Worm (Caenorhabditis elegans) whole organism, L4 larva: Measurements from ENCODE around the gene btbd-10.
A peak's percentile ranks its signal among the peaks of the same experiment; 100 is the strongest.

ENCODE experiments used
- F10B5.3 ChIP-seq: sonication (generic microtip); optimal IDR thresholded peaks from 2 replicates; lab custom pipeline; 2016; ENCODE audit warnings: mild to moderate bottlenecking, missing genetic modification characterization, missing compliant biosample characterization
- F37D6.2 ChIP-seq: sonication (generic microtip); optimal IDR thresholded peaks from 2 replicates; lab custom pipeline; 2016; ENCODE audit warnings: mild to moderate bottlenecking, missing genetic modification characterization, missing compliant biosample characterization
- R02D3.7 ChIP-seq: fragments of 150-350 bp; sonication (generic microtip); optimal IDR thresholded peaks from 3 replicates; lab custom pipeline; 2014; ENCODE audit warnings: missing biosample characterization, missing genetic modification characterization
- T20F7.1 ChIP-seq: fragments of 200-800 bp; sonication (Bioruptor generic); optimal IDR thresholded peaks from 2 replicates; lab custom pipeline; 2018; ENCODE audit warnings: mild to moderate bottlenecking, missing genetic modification characterization, missing compliant biosample characterization
- ZK546.5 ChIP-seq, 2 experiments: sonication (generic microtip); optimal IDR thresholded peaks; 2 replicates each; lab custom pipeline; 2017; ENCODE audit warnings: missing biosample characterization in 2 of 2, missing genetic modification characterization in 2 of 2
- aha-1 ChIP-seq: fragments of 150-350 bp; peaks from one replicate; lab custom pipeline; 2014; ENCODE audit warnings: missing biosample characterization, missing genetic modification characterization
- arid-1 ChIP-seq: fragments of 200-800 bp; sonication (Bioruptor generic); conservative IDR thresholded peaks from 2 replicates; pipeline ENCODE4 v1.3.6; 2022; ENCODE audit warnings: missing genetic modification reagents, missing genetic modification characterization, missing compliant biosample characterization
- ceh-20 ChIP-seq: fragments of 200-800 bp; sonication (Bioruptor generic); IDR thresholded peaks from 2 replicates; pipeline ENCODE4 v1.3.6; 2022; ENCODE audit warnings: missing genetic modification reagents, missing genetic modification characterization, missing compliant biosample characterization
- ceh-28 ChIP-seq: fragments of 150-350 bp; optimal IDR thresholded peaks from 2 replicates; lab custom pipeline; 2014; ENCODE audit warnings: missing biosample characterization, missing genetic modification reagents, missing genetic modification characterization
- ceh-32 ChIP-seq: sonication (generic microtip); optimal IDR thresholded peaks from 2 replicates; lab custom pipeline; 2016; ENCODE audit warnings: mild to moderate bottlenecking, missing genetic modification characterization, missing compliant biosample characterization; ENCODE audit not compliant: poor library complexity
- ceh-62 ChIP-seq: sonication (generic microtip); optimal IDR thresholded peaks from 2 replicates; lab custom pipeline; 2017; ENCODE audit warnings: missing biosample characterization, missing genetic modification characterization
- ces-1 ChIP-seq: fragments of 150-350 bp; sonication (generic microtip); optimal IDR thresholded peaks from 4 replicates; lab custom pipeline; 2014; ENCODE audit warnings: missing biosample characterization, missing genetic modification reagents, missing genetic modification characterization
- ctbp-1 ChIP-seq: fragments of 200-800 bp; sonication (Bioruptor generic); IDR thresholded peaks from 2 replicates; pipeline ENCODE4 v1.3.6; 2022; ENCODE audit warnings: missing genetic modification reagents, missing genetic modification characterization, missing compliant biosample characterization
- dmd-8 ChIP-seq: fragments of 200-800 bp; sonication (Bioruptor generic); IDR thresholded peaks from 2 replicates; pipeline ENCODE4 v1.3.6; 2022; ENCODE audit warnings: missing genetic modification characterization, missing compliant biosample characterization
- dpl-1 ChIP-seq: fragments of 150-350 bp; optimal IDR thresholded peaks from 2 replicates; lab custom pipeline; 2014; ENCODE audit warnings: missing biosample characterization, missing genetic modification reagents, missing genetic modification characterization
- duxl-1 ChIP-seq: sonication (generic microtip); optimal IDR thresholded peaks from 2 replicates; lab custom pipeline; 2016; ENCODE audit warnings: mild to moderate bottlenecking, missing genetic modification characterization, moderate library complexity, missing compliant biosample characterization; ENCODE audit not compliant: poor library complexity
- dve-1 ChIP-seq: sonication (generic microtip); optimal IDR thresholded peaks from 2 replicates; lab custom pipeline; 2017; ENCODE audit warnings: antibody characterized with exemption, mild to moderate bottlenecking, missing genetic modification characterization, missing compliant biosample characterization; ENCODE audit not compliant: insufficient read depth
- egl-27 ChIP-seq: sonication (generic microtip); optimal IDR thresholded peaks from 3 replicates; lab custom pipeline; 2017; ENCODE audit warnings: missing biosample characterization, missing genetic modification reagents, missing genetic modification characterization
- gei-8 ChIP-seq: fragments of 200-800 bp; sonication (Bioruptor generic); optimal IDR thresholded peaks from 2 replicates; lab custom pipeline; 2018; ENCODE audit warnings: mild to moderate bottlenecking, missing genetic modification characterization, missing compliant biosample characterization
- hif-1 ChIP-seq, 2 experiments: sonication (generic microtip); optimal IDR thresholded peaks; 2 replicates each; lab custom pipeline; 2016 to 2017; ENCODE audit warnings: missing compliant biosample characterization in 2 of 2, missing genetic modification characterization in 2 of 2, missing genetic modification reagents in 2 of 2, missing genotype in 2 of 2, mild to moderate bottlenecking in 1 of 2
- hlh-30 ChIP-seq: sonication (generic microtip); optimal IDR thresholded peaks from 2 replicates; lab custom pipeline; 2017; ENCODE audit warnings: antibody characterized with exemption, mild to moderate bottlenecking, missing genetic modification characterization, missing compliant biosample characterization; ENCODE audit not compliant: insufficient read depth
- jun-1 ChIP-seq: fragments of 150-350 bp; optimal IDR thresholded peaks from 2 replicates; lab custom pipeline; 2014; ENCODE audit warnings: missing biosample characterization, missing genetic modification reagents, missing genetic modification characterization
- lim-7 ChIP-seq: fragments of 200-800 bp; sonication (Bioruptor generic); IDR thresholded peaks from 2 replicates; pipeline ENCODE4 v1.3.6; 2022; ENCODE audit warnings: missing genetic modification characterization, missing compliant biosample characterization
- lin-15B ChIP-seq: fragments of 150-350 bp; sonication (generic microtip); optimal IDR thresholded peaks from 3 replicates; lab custom pipeline; 2014; ENCODE audit warnings: missing biosample characterization, missing genetic modification characterization
- lin-38 ChIP-seq: fragments of 200-800 bp; sonication (Bioruptor generic); IDR thresholded peaks from 2 replicates; pipeline ENCODE4 v1.3.6; 2022; ENCODE audit warnings: missing genetic modification reagents, missing genetic modification characterization, missing compliant biosample characterization
- lir-3 ChIP-seq: sonication (generic microtip); optimal IDR thresholded peaks from 2 replicates; lab custom pipeline; 2016; ENCODE audit warnings: mild to moderate bottlenecking, missing genetic modification characterization, missing compliant biosample characterization
- madf-5 ChIP-seq, 2 experiments: fragments of 200-800 bp; sonication (Bioruptor generic); IDR thresholded peaks; 2 replicates each; pipeline ENCODE4 v1.3.6; 2022; ENCODE audit warnings: missing compliant biosample characterization in 2 of 2, missing genetic modification characterization in 2 of 2
- mdl-1 ChIP-seq, 2 experiments: fragments of 150-350 bp in 1 of 2; sonication (generic microtip) in 1 of 2; optimal IDR thresholded peaks; 2 replicates each; lab custom pipeline; 2014 to 2017; ENCODE audit warnings: missing biosample characterization in 2 of 2, missing genetic modification characterization in 2 of 2
- mxl-3 ChIP-seq: fragments of 200-800 bp; sonication (Bioruptor generic); optimal IDR thresholded peaks from 2 replicates; lab custom pipeline; 2018; ENCODE audit warnings: mild to moderate bottlenecking, missing genetic modification characterization, missing compliant biosample characterization
- nhr-10 ChIP-seq: fragments of 150-350 bp; optimal IDR thresholded peaks from 2 replicates; lab custom pipeline; 2014; ENCODE audit warnings: missing biosample characterization, missing genetic modification characterization
- nhr-11 ChIP-seq: fragments of 150-350 bp; optimal IDR thresholded peaks from 2 replicates; lab custom pipeline; 2014; ENCODE audit warnings: missing biosample characterization, missing genetic modification characterization
- nhr-25 ChIP-seq: sonication (generic microtip); optimal IDR thresholded peaks from 2 replicates; lab custom pipeline; 2017; ENCODE audit warnings: missing genetic modification characterization, mild to moderate bottlenecking, missing compliant biosample characterization, antibody characterized with exemption, moderate library complexity, borderline replicate concordance; ENCODE audit not compliant: insufficient read depth
- nhr-28 ChIP-seq: fragments of 150-350 bp; optimal IDR thresholded peaks from 2 replicates; lab custom pipeline; 2014; ENCODE audit warnings: missing biosample characterization, missing genetic modification characterization
- nhr-41 ChIP-seq: fragments of 200-800 bp; sonication (Bioruptor generic); IDR thresholded peaks from 2 replicates; pipeline ENCODE4 v1.3.6; 2022; ENCODE audit warnings: missing genetic modification reagents, missing genetic modification characterization, missing compliant biosample characterization
- nhr-48 ChIP-seq: sonication (generic microtip); optimal IDR thresholded peaks from 2 replicates; lab custom pipeline; 2016; ENCODE audit warnings: mild to moderate bottlenecking, missing genetic modification characterization, missing compliant biosample characterization
- nhr-77 ChIP-seq: fragments of 150-350 bp; optimal IDR thresholded peaks from 2 replicates; lab custom pipeline; 2014; ENCODE audit warnings: missing biosample characterization, missing genetic modification characterization
- php-3 ChIP-seq: fragments of 200-800 bp; sonication (Bioruptor generic); IDR thresholded peaks from 2 replicates; pipeline ENCODE4 v1.3.6; 2022; ENCODE audit warnings: missing genetic modification reagents, missing genetic modification characterization, missing compliant biosample characterization
- saeg-2 ChIP-seq: fragments of 200-800 bp; sonication (Bioruptor generic); IDR thresholded peaks from 2 replicates; pipeline ENCODE4 v1.3.6; 2022; ENCODE audit warnings: missing genetic modification reagents, missing genetic modification characterization, missing compliant biosample characterization
- snpc-1.2 ChIP-seq: fragments of 200-800 bp; sonication (Bioruptor generic); IDR thresholded peaks from 2 replicates; pipeline ENCODE4 v1.3.6; 2022; ENCODE audit warnings: missing genetic modification reagents, missing genetic modification characterization, missing compliant biosample characterization
- snpc-4 ChIP-seq: fragments of 150-350 bp; optimal IDR thresholded peaks from 2 replicates; lab custom pipeline; 2014; ENCODE audit warnings: missing biosample characterization, missing genetic modification characterization
- tag-97 ChIP-seq: fragments of 200-800 bp; sonication (Bioruptor generic); IDR thresholded peaks from 2 replicates; pipeline ENCODE4 v1.3.6; 2022; ENCODE audit warnings: missing genetic modification characterization, missing compliant biosample characterization
- tra-1 ChIP-seq: fragments of 200-800 bp; sonication (Bioruptor generic); IDR thresholded peaks from 2 replicates; pipeline ENCODE4 v1.3.6; 2022; ENCODE audit warnings: missing genetic modification reagents, missing genetic modification characterization, missing compliant biosample characterization
- unc-62 ChIP-seq, 3 experiments: fragments of 150-350 bp in 1 of 3; sonication (generic microtip); optimal IDR thresholded peaks in 2 of 3; peaks in 1 of 3; 1 replicate in 1 of 3; 2 replicates in 2 of 3; lab custom pipeline; 2014 to 2017; ENCODE audit warnings: missing biosample characterization in 3 of 3, missing genetic modification characterization in 3 of 3, missing genetic modification reagents in 3 of 3, missing genotype in 1 of 3
- vab-7 ChIP-seq: fragments of 200-800 bp; sonication (Bioruptor generic); IDR thresholded peaks from 2 replicates; pipeline ENCODE4 v1.3.6; 2022; ENCODE audit warnings: missing genetic modification reagents, missing genetic modification characterization, missing compliant biosample characterization
- zfp-2 ChIP-seq: sonication (generic microtip); optimal IDR thresholded peaks from 2 replicates; lab custom pipeline; 2016; ENCODE audit warnings: mild to moderate bottlenecking, missing genetic modification characterization, missing compliant biosample characterization
- zip-11 ChIP-seq: fragments of 200-800 bp; sonication (Bioruptor generic); IDR thresholded peaks from 2 replicates; pipeline ENCODE4 v1.3.6; 2022; ENCODE audit warnings: missing genetic modification characterization, missing compliant biosample characterization
- ztf-11 ChIP-seq: fragments of 150-350 bp; optimal IDR thresholded peaks from 2 replicates; lab custom pipeline; 2014; ENCODE audit warnings: missing biosample characterization, missing genetic modification characterization

Gene btbd-10

DNA sequence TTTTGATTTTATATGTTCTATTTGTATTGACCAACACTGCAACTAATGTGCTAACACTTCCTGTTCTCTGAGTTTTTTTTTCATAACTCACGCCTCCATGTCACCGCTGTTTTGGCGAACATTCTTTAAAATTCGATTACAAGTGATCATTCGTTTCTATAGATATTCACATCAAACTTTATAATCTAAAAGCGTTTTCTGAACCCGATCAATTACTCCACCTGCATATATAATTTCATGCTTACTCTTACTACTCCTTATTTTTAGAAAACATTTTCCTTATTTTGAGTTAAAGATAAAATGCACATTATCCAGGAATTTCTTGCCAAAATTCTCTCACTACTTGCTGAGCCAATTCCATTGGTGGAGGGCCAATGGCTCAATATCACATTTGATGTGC, 18.8 kb upstream of the btbd-10 start, which contains the start of gene R05F9.7:
TSS of gene R05F9.7 (plus strand) at position 301 of the 400 bp plus-strand sequence.
- no peak for TF ChIP-seq madf-5 (GFP tag; IDR thresholded peaks at IDR 0.05; lab: Robert Waterston, UW)
- TF ChIP-seq R02D3.7 (tag; lab: Kevin White, UChicago): no peak
- no peak for TF ChIP-seq zip-11
- no peak for TF ChIP-seq F10B5.3 (tag; lab: Kevin White, UChicago)
- no peak for TF ChIP-seq jun-1 (tag; lab: Kevin White, UChicago)
- TF ChIP-seq snpc-1.2 (GFP tag; lab: Robert Waterston, UW): no peak
- no peak for TF ChIP-seq gei-8 (GFP tag; lab: Kevin White, UChicago)
- TF ChIP-seq nhr-41 (GFP tag; lab: Robert Waterston, UW): no peak
- no peak for TF ChIP-seq duxl-1
- TF ChIP-seq F37D6.2: no peak
- no peak for TF ChIP-seq T20F7.1 (GFP tag; lab: Kevin White, UChicago)
- TF ChIP-seq lin-15B (tag; lab: Kevin White, UChicago): no peak
- no peak for TF ChIP-seq nhr-10 (tag; lab: Kevin White, UChicago)
- no peak for TF ChIP-seq mxl-3 (GFP tag; lab: Kevin White, UChicago)
- no peak for TF ChIP-seq tra-1 (GFP tag; lab: Robert Waterston, UW)

- TF ChIP-seq snpc-4 (tag; lab: Kevin White, UChicago) (no peak), nhr-11 (tag; lab: Kevin White, UChicago) (peak; percentile 61), lim-7 (GFP tag; lab: Robert Waterston, UW) (no peak), nhr-77 (no peak), dmd-8 (GFP tag; lab: Robert Waterston, UW) (no peak), ceh-62 (tag; lab: Kevin White, UChicago) (no peak), nhr-28 (tag; lab: Kevin White, UChicago) (peak; percentile 97), mdl-1 (tag; optimal IDR thresholded peaks at IDR 0.05; lab: Kevin White, UChicago) (no peak), madf-5 (GFP tag; IDR thresholded peaks at IDR 0.05; lab: Robert Waterston, UW) (no peak), hif-1 (tag; optimal IDR thresholded peaks at IDR 0.05; lab: Kevin White, UChicago) (peak in 1 of 2 experiments; percentile 72), unc-62 (GFP tag; optimal IDR thresholded peaks at IDR 0.05 in 1 of 2; lab: Kevin White, UChicago) (no peak), unc-62 (tag; optimal IDR thresholded peaks at IDR 0.05; lab: Kevin White, UChicago) (no peak), hlh-30 (tag; lab: Kevin White, UChicago) (no peak), zfp-2 (tag; lab: Kevin White, UChicago) (no peak), ztf-11 (tag; lab: Kevin White, UChicago) (no peak), lin-38 (GFP tag; lab: Robert Waterston, UW) (no peak), egl-27 (tag; lab: Kevin White, UChicago) (no peak), ZK546.5 (tag; optimal IDR thresholded peaks at IDR 0.05; lab: Kevin White, UChicago) (no peak), arid-1 (GFP tag; lab: Robert Waterston, UW) (no peak), dpl-1 (GFP tag; lab: Kevin White, UChicago) (no peak), F37D6.2 (no peak), ceh-20 (GFP tag; lab: Robert Waterston, UW) (0 out of 2 replicates have a peak, but pooled peaks have one; percentile 14), F10B5.3 (tag; lab: Kevin White, UChicago) (no peak), tag-97 (GFP tag; lab: Robert Waterston, UW) (no peak), ceh-28 (tag; lab: Kevin White, UChicago) (no peak), ceh-32 (no peak), vab-7 (GFP tag; lab: Robert Waterston, UW) (no peak), nhr-25 (no peak), dve-1 (tag; lab: Kevin White, UChicago) (peak; percentile 4), ces-1 (GFP tag; lab: Kevin White, UChicago) (no peak), nhr-48 (no peak), lir-3 (tag; lab: Kevin White, UChicago) (no peak), aha-1 (no peak), saeg-2 (GFP tag; lab: Robert Waterston, UW) (no peak), php-3 (GFP tag; lab: Robert Waterston, UW) (no peak), ctbp-1 (no peak)
Observed at ce11 chrII:4888527-4889487, 16.0 kb upstream of the btbd-10 start, which contains the start of gene pgm-1. Gene pgm-1 (plus strand): TSS chrII:4889437.
